Worm (Caenorhabditis elegans) whole organism, mixed stage, embryonic: Measurements from ENCODE around the gene clec-6.
A peak's percentile ranks its signal among the peaks of the same experiment; 100 is the strongest.

ENCODE experiments used
- ham-2 ChIP-seq: fragments of 200-800 bp; sonication (Bioruptor generic); optimal IDR thresholded peaks from 2 replicates; lab custom pipeline; 2018; ENCODE audit warnings: mild to moderate bottlenecking, missing genetic modification characterization, missing compliant biosample characterization
- nhr-237 ChIP-seq: fragments of 150-350 bp; optimal IDR thresholded peaks from 2 replicates; lab custom pipeline; 2014; ENCODE audit warnings: missing biosample characterization, missing genetic modification characterization
- snpc-4 ChIP-seq: fragments of 150-350 bp; optimal IDR thresholded peaks from 2 replicates; lab custom pipeline; 2014; ENCODE audit warnings: missing biosample characterization, missing genetic modification characterization

DNA sequence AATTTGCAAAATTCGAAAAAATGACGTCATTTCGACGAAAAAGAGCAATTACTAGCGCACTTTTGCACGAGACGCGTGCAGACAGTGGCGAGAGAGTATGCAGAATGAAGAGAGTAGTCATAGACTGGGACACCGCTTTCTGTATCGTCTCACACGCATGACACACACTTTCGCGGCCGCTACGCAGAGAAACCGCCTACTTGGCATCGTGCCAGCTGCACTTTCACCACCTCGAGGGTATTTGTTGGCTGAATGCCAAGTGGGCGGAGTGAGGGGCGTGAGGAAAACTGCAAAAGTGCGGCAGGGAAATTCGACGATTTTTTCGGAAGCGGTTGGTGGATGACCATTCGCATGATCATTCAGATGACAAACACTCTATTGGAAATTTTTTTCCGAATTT, 12.5 kb upstream of the clec-6 start:
- TF ChIP-seq nhr-237 (tag; lab: Kevin White, UChicago) (peak; percentile 97), snpc-4 (no peak), ham-2 (GFP tag; lab: Kevin White, UChicago) (peak; percentile 92)
